Fruit fly (Drosophila melanogaster) whole organism, larva: ENCODE data around the gene Usp16-45.

Experiments used
- noc ChIP-seq: fragments of 200-800 bp; sonication (Bioruptor generic); optimal IDR thresholded peaks from 3 replicates; lab custom pipeline; 2019; ENCODE audit warnings: missing biosample characterization, mild to moderate bottlenecking, missing genetic modification characterization, moderate library complexity

Gene Usp16-45

dm6 chrX:5432635-5433482 is 11.5 kb downstream of the Usp16-45 start:
- no peak for TF ChIP-seq noc (tag; lab: Kevin White, UChicago)

dm6 chrX:5446404-5446803 is 25.1 kb downstream of the Usp16-45 start, which contains the start of gene SPR:
Gene SPR (plus strand): TSS chrX:5446656.
- no peak for TF ChIP-seq noc (tag; lab: Kevin White, UChicago)
